Fruit fly (Drosophila melanogaster) Kc167 (cell line): ENCODE data around the gene PVRAP.

ENCODE experiments used
- Myc ChIP-seq: fragments of >200 bp; optimal IDR thresholded peaks from 2 replicates; lab custom pipeline; 2017; ENCODE audit warnings: missing external identifiers
- Sin3A ChIP-seq: fragments of >200 bp; optimal IDR thresholded peaks from 2 replicates; lab custom pipeline; 2018; ENCODE audit warnings: missing external identifiers
- h ChIP-seq: fragments of >200 bp; optimal IDR thresholded peaks from 3 replicates; lab custom pipeline; 2018; ENCODE audit warnings: missing external identifiers
- insv ChIP-seq: fragments of >200 bp; optimal IDR thresholded peaks from 3 replicates; lab custom pipeline; 2018; ENCODE audit warnings: missing external identifiers
- psq ChIP-seq: fragments of >200 bp; optimal IDR thresholded peaks from 2 replicates; lab custom pipeline; 2017; ENCODE audit warnings: missing external identifiers
- ttk ChIP-seq: sonication (Bioruptor generic); optimal IDR thresholded peaks from 2 replicates; lab custom pipeline; 2017; ENCODE audit warnings: missing external identifiers

The PVRAP gene

DNA sequence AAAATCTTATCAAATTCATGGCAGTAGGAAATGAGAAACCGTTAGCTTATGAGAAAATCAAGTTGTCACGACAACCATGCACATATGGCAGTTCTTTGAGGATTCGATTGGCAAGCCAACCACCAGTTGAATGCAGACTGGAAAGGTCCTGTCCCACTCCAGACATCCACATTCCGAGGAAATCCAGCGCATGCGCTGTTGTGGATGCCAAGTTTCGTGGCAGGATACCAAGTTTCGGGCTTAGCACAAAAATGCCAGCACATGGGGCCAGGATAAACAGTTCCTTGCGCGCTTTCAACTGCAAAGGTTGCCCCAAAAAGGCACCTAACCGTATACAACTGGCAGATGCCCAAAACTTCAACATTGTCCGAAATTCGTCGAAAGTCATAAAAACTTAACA lies at the start of gene PVRAP:
Gene PVRAP, plus strand, starts transcription at position 273 of the 400 bp plus-strand sequence.
- TF ChIP-seq ttk, result no peak
- no peak for TF ChIP-seq h (lab: Kevin White, UChicago)
- no peak for TF ChIP-seq Myc (lab: Kevin White, UChicago)
- no peak for TF ChIP-seq psq (lab: Kevin White, UChicago)
- no peak for TF ChIP-seq insv (lab: Kevin White, UChicago)
- no peak for TF ChIP-seq Sin3A

DNA sequence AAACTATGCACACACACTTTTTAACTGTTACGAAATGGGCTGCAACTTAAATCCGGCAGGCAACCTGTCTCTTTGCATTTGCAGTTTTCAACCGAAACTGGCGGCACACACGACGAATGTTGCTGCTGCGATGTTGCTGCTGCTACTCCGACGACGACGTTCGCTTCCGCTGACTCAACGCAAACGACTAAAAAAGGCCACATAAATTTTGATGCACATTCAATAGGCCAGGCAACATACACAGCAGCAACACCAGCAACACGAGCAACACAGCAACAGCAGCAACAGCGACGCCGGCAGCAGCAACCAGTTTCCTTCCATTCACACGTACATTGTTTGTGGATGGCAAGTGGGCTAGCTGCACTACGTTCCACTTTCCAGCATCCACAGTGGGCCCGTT lies 46.5 kb upstream of the PVRAP start, which contains the start of gene Egfrap:
Gene Egfrap, minus strand, starts transcription at position 192 of the 400 bp plus-strand sequence.
- no peak for TF ChIP-seq Sin3A

DNA sequence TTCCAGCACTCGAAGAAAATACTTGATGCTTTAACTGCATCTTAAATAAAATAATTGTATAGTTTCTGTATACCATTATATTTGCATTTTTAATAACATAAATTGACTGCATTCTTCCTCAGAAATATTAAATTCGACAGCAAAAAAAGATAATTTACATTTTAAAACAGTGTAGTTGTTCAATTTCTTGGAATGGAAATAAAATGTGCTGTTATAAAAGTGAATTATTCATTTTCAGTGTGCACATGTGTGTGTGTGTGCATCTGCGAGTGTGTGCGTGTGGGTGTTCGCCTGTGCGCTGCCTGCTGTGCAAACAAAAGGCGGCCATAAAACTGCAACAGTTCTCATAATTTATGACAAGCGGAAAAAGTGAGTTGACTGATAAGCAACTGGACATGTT lies 44.9 kb upstream of the PVRAP start:
- TF ChIP-seq Sin3A (no peak), ttk (no peak), insv (lab: Kevin White, UChicago) (no peak), Myc (lab: Kevin White, UChicago) (no peak), h (lab: Kevin White, UChicago) (no peak), psq (lab: Kevin White, UChicago) (no peak)

DNA sequence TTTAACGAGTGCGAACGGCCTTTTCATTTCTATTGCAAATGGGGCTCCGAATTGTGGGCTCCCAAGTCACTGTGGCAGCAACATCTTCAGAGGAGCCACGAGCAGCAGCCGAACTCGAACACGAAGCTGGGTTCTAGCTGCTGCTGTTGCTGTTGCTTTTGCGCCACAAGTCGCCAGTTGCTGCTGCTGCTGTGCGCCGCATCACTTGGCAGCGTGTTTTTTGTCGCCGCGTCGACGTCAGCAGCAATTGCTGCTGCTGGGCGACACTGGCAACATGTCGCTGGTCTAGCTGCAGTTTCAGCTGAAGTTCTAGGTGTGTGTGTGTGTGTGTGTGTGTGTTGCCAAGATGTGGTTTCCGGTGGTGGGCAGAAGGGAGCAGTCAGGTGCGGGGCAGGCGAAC lies 44.5 kb upstream of the PVRAP start:
- TF ChIP-seq insv (lab: Kevin White, UChicago) (no peak), Sin3A (no peak), ttk (no peak), psq (lab: Kevin White, UChicago) (no peak), h (lab: Kevin White, UChicago) (no peak), Myc (lab: Kevin White, UChicago) (no peak)

DNA sequence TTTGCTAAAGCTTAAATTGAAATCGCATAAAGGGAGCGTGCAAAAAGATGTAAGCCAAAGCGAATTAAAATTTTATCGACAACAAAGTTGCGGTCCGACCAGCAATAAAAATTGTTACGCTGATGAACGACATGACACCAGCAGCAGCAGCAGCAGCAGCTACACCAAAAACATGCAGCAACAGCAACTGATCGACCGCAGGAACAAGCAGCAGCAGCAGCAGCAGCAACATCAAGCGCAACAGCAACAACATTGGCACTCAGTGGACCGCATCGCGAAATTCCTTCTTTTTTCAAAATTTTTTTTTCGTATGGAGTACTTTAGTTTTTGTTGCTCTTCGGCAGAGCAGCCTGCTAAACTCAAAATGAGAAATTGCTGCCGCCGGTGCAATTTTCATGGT lies 42.1 kb upstream of the PVRAP start:
- TF ChIP-seq h (lab: Kevin White, UChicago), result no peak
- no peak for TF ChIP-seq psq (lab: Kevin White, UChicago)
- no peak for TF ChIP-seq Myc (lab: Kevin White, UChicago)
- no peak for TF ChIP-seq ttk
- no peak for TF ChIP-seq Sin3A
- TF ChIP-seq insv (lab: Kevin White, UChicago), result no peak

DNA sequence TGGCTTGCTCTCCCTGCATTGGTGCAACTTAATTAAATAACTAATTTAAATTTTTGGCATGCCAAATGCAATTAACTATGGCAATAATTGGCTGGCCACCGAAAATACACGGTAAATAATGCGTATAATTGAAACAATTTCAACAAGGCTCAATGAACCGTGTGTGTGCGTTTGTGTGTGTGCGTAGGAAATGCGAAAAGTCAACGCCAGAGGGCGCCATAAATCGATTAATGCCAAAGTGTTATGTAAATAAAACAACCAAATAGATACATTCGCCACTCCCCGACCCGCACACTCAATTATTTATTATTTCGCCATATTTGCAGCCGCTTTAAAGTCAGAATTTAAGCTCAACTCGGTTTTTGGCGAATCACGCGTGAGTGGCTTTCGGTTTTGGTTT lies 39.8 kb upstream of the PVRAP start:
- TF ChIP-seq insv (lab: Kevin White, UChicago) (no peak), Sin3A (no peak), psq (lab: Kevin White, UChicago) (no peak), ttk (no peak), h (lab: Kevin White, UChicago) (no peak), Myc (lab: Kevin White, UChicago) (no peak)

DNA sequence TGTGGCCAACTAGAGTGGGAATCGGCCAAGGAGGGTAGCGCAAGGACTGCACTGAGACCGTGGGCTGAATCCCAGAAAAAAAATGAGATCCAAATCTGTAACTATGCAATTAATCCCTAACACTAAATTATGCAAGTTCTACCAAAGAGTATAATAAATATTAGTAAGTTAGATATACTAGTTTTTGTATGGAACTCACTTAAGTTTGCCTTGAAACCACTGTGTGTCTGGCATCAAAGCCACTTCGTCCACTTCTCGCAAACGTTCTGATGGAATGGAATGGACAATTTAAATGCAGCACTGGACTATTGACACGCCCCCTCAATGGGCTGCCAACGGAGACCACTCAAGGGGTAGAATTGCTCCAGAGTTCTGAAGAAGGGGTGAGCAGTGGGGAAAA lies 38.9 kb upstream of the PVRAP start:
- TF ChIP-seq h (lab: Kevin White, UChicago), result no peak

DNA sequence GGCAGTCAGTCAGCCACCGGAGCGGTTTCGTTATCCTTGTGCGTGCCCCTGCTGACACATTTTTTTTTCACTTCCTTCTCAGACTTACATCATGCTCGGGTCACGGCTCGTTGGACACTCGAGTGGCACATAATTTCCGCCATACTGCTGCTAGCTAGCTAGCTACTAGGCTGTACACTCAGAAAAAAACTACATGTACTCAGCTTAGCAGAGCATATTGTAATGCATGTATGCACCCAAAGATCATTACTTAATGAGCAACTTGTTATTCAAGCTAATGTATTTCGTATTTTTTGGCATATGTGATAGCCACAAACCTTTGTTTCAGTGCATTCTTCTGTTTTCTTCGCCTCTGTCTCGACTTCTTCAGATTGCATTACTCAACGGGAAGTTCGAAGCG lies 32.6 kb upstream of the PVRAP start:
- TF ChIP-seq h (lab: Kevin White, UChicago) (no peak), ttk (no peak), Sin3A (no peak), Myc (lab: Kevin White, UChicago) (no peak), psq (lab: Kevin White, UChicago) (no peak), insv (lab: Kevin White, UChicago) (no peak)

DNA sequence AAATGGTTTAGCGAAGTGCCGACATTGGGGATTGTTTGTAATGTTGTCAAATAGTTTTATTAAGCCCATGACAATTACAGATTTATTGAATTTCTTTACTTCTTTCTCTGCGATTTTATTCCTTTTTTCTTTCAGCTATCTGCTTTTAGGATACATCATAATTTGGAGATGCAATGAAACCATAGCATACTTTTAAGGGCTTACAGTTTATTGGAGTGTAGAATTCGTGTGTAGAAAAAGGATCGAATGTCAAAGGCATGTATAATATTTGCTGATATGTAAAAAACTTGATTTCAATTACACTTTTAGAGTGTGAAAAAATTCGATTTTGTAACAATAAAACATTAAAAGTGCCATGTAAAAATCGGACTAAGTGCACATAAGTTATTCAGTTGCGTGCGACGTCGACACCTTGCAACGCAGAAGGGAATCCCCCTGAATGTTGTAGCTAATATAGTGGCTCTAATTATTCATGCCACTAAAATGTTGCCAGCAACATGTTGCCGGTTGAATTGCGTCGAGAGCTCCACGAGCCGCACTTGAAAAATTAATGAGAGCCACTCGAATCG lies 30.1 kb upstream of the PVRAP start:
- TF ChIP-seq Myc (lab: Kevin White, UChicago) (no peak), ttk (no peak), psq (lab: Kevin White, UChicago) (no peak), h (lab: Kevin White, UChicago) (no peak), Sin3A (no peak), insv (lab: Kevin White, UChicago) (no peak)

DNA sequence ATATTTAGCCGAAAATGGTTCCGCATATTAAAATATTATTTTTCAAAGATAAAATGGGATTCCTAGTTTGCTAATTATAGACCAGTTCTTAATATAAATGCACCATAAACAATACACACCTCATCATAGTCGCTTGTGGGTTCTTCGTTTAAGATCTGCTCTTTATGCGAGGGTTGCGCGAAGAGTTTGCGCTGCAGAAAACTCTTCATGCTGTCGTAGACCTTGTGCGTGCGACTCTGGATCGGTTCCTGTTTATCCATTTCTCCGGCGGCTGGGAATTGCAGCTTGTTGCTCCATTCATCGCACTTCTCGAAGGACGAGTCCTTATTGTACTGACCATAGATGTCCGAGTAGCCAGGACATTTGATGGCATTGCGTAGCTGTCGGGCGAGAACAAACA lies 28.3 kb upstream of the PVRAP start:
- no peak for TF ChIP-seq insv (lab: Kevin White, UChicago)
- TF ChIP-seq h (lab: Kevin White, UChicago), result no peak
- no peak for TF ChIP-seq Myc (lab: Kevin White, UChicago)
- no peak for TF ChIP-seq psq (lab: Kevin White, UChicago)
- no peak for TF ChIP-seq Sin3A
- TF ChIP-seq ttk, result no peak

DNA sequence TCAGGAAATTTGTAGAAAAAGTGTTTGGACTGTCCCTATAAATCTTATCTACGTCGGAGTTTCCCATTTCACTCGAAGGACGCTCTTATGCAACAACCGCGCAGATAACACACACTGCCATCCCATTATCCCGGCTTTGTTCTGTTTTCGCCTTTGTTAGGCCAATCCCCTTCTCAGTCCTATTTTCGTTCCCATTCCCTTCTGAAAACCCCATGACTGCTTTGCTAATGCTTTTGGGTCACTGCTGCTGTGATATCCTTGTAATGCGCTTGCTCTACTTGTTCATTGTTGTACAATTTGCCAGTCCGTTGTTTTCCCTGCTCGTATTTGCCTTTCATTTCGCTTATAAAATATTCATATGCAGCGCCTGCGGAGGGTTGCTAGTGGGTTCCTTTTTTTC lies 27.9 kb upstream of the PVRAP start:
- TF ChIP-seq insv (lab: Kevin White, UChicago) (no peak), ttk (no peak), psq (lab: Kevin White, UChicago) (no peak), Myc (lab: Kevin White, UChicago) (no peak), h (lab: Kevin White, UChicago) (no peak), Sin3A (no peak)

DNA sequence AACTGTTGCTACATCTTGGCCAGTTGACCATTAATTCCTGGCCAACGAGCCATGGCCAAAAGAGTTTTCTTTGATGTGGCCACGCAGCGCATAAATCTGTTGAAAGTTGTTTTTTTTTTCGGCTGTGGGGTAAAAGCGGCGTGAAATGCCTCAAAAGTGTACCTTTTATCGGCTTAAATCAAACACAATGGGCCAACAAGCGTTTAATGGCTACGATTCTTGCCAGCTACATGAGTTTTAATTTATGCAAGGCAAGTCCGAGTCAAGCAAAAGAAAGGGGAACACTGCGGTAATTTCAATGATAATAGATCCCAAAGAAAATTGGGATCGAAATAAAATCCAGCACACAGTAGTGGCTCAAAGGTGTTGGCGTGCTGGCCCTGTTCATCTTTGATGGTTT lies 26.8 kb upstream of the PVRAP start:
- TF ChIP-seq Sin3A (no peak), insv (lab: Kevin White, UChicago) (no peak), ttk (no peak), Myc (lab: Kevin White, UChicago) (no peak), psq (lab: Kevin White, UChicago) (no peak), h (lab: Kevin White, UChicago) (no peak)

DNA sequence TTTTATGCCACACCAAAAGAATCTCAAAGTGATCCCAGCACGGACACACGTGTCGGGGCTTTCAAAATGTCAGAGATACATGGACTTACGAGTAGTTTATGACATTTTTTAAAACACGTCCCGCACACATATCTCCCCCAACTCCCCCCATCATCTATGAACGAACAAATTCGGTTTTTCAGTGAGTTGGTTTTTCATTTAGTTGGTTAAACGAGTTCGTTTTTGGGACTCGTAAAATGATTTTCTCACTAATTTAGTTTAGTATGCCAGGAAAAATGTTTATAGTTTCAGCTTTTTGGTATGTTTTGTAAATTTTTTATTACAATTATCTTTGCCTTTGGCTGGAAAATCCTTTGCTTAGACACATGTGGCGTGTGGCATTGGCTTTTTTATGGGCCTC lies 25.6 kb upstream of the PVRAP start:
- TF ChIP-seq ttk, result no peak
- no peak for TF ChIP-seq insv (lab: Kevin White, UChicago)
- TF ChIP-seq h (lab: Kevin White, UChicago), result no peak
- TF ChIP-seq psq (lab: Kevin White, UChicago), result no peak
- TF ChIP-seq Sin3A, result no peak
- TF ChIP-seq Myc (lab: Kevin White, UChicago), result no peak
